Worm (Caenorhabditis elegans) whole organism, early embryonic: ENCODE measurements around the gene rpl-16.
"Not testable (repeated sequence)": the region's sequence is repeated elsewhere in the genome, so short reads cannot be mapped to it uniquely, and the experiment has no call there.

Source experiments
- flt-1 ChIP-seq: fragments of 200-800 bp; sonication (Bioruptor generic); IDR thresholded peaks from 2 replicates; pipeline ENCODE4 v1.3.6; 2022; ENCODE audit warnings: missing genetic modification characterization, missing compliant biosample characterization
- sea-1 ChIP-seq: fragments of 200-800 bp; sonication (Bioruptor generic); conservative IDR thresholded peaks from 2 replicates; pipeline ENCODE4 v1.3.6; 2022; ENCODE audit warnings: missing genetic modification characterization, missing compliant biosample characterization
- tra-4 ChIP-seq: sonication (generic microtip); optimal IDR thresholded peaks from 2 replicates; lab custom pipeline; 2017; ENCODE audit warnings: missing genetic modification characterization, missing compliant biosample characterization

DNA sequence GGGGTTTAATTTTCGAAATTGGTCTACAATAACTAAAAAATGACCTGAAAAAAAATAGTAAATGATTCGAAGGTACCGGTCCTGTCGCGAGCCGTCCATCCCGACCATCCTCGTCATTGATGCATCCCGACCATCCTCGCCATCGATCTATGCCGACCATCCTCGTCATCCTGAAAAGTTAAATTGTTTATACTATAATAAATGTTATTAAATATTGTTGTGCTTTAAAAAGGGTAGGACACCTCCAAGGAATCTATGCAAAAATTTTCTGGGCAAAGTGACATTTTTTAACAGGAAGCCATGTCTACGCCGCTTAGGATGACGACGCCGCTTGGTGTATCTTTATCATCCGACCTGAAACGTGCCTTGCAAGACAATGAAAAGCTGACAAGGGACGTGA is 49.4 kb downstream of the rpl-16 start, which contains the start of gene C34C12.1:
- TF ChIP-seq flt-1; tra-4 (tag; lab: Kevin White, UChicago); sea-1 (GFP tag; lab: Robert Waterston, UW): not testable (repeated sequence)
